Fruit fly (Drosophila melanogaster) S2 (cell line): Measurements from ENCODE around the gene Naa40.

ENCODE experiments used
- CG8478 ChIP-seq: fragments of >200 bp; optimal IDR thresholded peaks from 2 replicates; lab custom pipeline; 2018
- CTCF ChIP-seq, 2 experiments: fragments of >200 bp; optimal IDR thresholded peaks; 2 replicates each; lab custom pipeline; 2018

dm6 chr3R:29715277-29715676 lies 9.5 kb downstream of the Naa40 start, which contains the start of gene Dup99B:
- TF ChIP-seq CTCF (optimal IDR thresholded peaks at IDR 0.05; lab: Kevin White, UChicago) (no peak), CG8478 (no peak)
